Fruit fly (Drosophila melanogaster) whole organism, adult: ENCODE data around the gene cbt.

Experiments used
- CG11617 ChIP-seq: fragments of 200-800 bp; sonication (Bioruptor generic); optimal IDR thresholded peaks from 2 replicates; lab custom pipeline; 2017; ENCODE audit warnings: mild to moderate bottlenecking, missing biosample characterization, missing genetic modification reagents, missing genetic modification characterization
- CG12768 ChIP-seq: fragments of 200-800 bp; sonication (Bioruptor generic); optimal IDR thresholded peaks from 2 replicates; lab custom pipeline; 2017; ENCODE audit warnings: missing biosample characterization, missing genetic modification characterization, mild to moderate bottlenecking, moderate library complexity, missing genetic modification reagents
- CG14711 ChIP-seq: fragments of 200-800 bp; sonication (Bioruptor generic); optimal IDR thresholded peaks from 2 replicates; lab custom pipeline; 2018; ENCODE audit warnings: missing biosample characterization, mild to moderate bottlenecking, missing genetic modification characterization, moderate library complexity
- CG1620 ChIP-seq: fragments of 200-800 bp; sonication (Bioruptor generic); optimal IDR thresholded peaks from 2 replicates; lab custom pipeline; 2016; ENCODE audit warnings: missing biosample characterization, missing genetic modification characterization
- CG33017 ChIP-seq: fragments of 200-800 bp; sonication (Bioruptor generic); optimal IDR thresholded peaks from 2 replicates; lab custom pipeline; 2018; ENCODE audit warnings: missing biosample characterization, mild to moderate bottlenecking, missing genetic modification characterization, moderate library complexity
- CG5204 ChIP-seq: fragments of 200-800 bp; sonication (Bioruptor generic); optimal IDR thresholded peaks from 2 replicates; lab custom pipeline; 2016; ENCODE audit warnings: missing biosample characterization, missing genetic modification characterization
- CG7045 ChIP-seq: fragments of 200-800 bp; sonication (Bioruptor generic); optimal IDR thresholded peaks from 2 replicates; lab custom pipeline; 2017; ENCODE audit warnings: missing biosample characterization, mild to moderate bottlenecking, missing genetic modification characterization
- CG7101 ChIP-seq: fragments of 200-800 bp; sonication (Bioruptor generic); optimal IDR thresholded peaks from 2 replicates; lab custom pipeline; 2018; ENCODE audit warnings: missing biosample characterization, mild to moderate bottlenecking, missing genetic modification characterization, moderate library complexity
- Clk ChIP-seq: fragments of 200-800 bp; sonication (Bioruptor generic); optimal IDR thresholded peaks from 2 replicates; lab custom pipeline; 2017; ENCODE audit warnings: missing biosample characterization, missing genetic modification characterization
- Crg-1 ChIP-seq: fragments of 200-800 bp; sonication (Bioruptor generic); optimal IDR thresholded peaks from 2 replicates; lab custom pipeline; 2016; ENCODE audit warnings: missing biosample characterization, missing genetic modification characterization
- Hr96 ChIP-seq: fragments of 200-800 bp; sonication (Bioruptor generic); optimal IDR thresholded peaks from 2 replicates; lab custom pipeline; 2016; ENCODE audit warnings: missing biosample characterization, missing genetic modification characterization
- Mnt ChIP-seq: fragments of 200-800 bp; sonication (Bioruptor generic); optimal IDR thresholded peaks from 2 replicates; lab custom pipeline; 2016; ENCODE audit warnings: missing biosample characterization, mild to moderate bottlenecking, missing genetic modification characterization
- bab1 ChIP-seq: fragments of 200-800 bp; sonication (Bioruptor generic); optimal IDR thresholded peaks from 3 replicates; lab custom pipeline; 2019; ENCODE audit warnings: missing biosample characterization, mild to moderate bottlenecking, missing genetic modification characterization, moderate library complexity
- cic ChIP-seq: fragments of 200-800 bp; sonication (Bioruptor generic); optimal IDR thresholded peaks from 2 replicates; lab custom pipeline; 2017; ENCODE audit warnings: missing biosample characterization, mild to moderate bottlenecking, missing genetic modification characterization, moderate library complexity
- cnc ChIP-seq, 2 experiments: fragments of >200 bp; optimal IDR thresholded peaks; 2 replicates each; lab custom pipeline; 2017
- kay ChIP-seq: fragments of 200-800 bp; sonication (Bioruptor generic); peaks from one replicate; lab custom pipeline; 2016; ENCODE audit warnings: missing biosample characterization, missing genetic modification characterization, borderline replicate concordance
- ovo ChIP-seq: fragments of 200-800 bp; sonication (Bioruptor generic); optimal IDR thresholded peaks from 2 replicates; lab custom pipeline; 2016; ENCODE audit warnings: missing biosample characterization, missing genetic modification characterization
- pad ChIP-seq: fragments of 200-800 bp; sonication (Bioruptor generic); optimal IDR thresholded peaks from 3 replicates; lab custom pipeline; 2017; ENCODE audit warnings: missing biosample characterization, missing genetic modification characterization, mild to moderate bottlenecking, moderate library complexity, missing genetic modification reagents
- tj ChIP-seq: fragments of 200-800 bp; sonication (Bioruptor generic); optimal IDR thresholded peaks from 3 replicates; lab custom pipeline; 2017; ENCODE audit warnings: missing biosample characterization, mild to moderate bottlenecking, missing genetic modification characterization, moderate library complexity
- toe ChIP-seq: fragments of 200-800 bp; sonication (Bioruptor generic); optimal IDR thresholded peaks from 2 replicates; lab custom pipeline; 2016; ENCODE audit warnings: missing biosample characterization, missing genetic modification characterization

Gene cbt

DNA sequence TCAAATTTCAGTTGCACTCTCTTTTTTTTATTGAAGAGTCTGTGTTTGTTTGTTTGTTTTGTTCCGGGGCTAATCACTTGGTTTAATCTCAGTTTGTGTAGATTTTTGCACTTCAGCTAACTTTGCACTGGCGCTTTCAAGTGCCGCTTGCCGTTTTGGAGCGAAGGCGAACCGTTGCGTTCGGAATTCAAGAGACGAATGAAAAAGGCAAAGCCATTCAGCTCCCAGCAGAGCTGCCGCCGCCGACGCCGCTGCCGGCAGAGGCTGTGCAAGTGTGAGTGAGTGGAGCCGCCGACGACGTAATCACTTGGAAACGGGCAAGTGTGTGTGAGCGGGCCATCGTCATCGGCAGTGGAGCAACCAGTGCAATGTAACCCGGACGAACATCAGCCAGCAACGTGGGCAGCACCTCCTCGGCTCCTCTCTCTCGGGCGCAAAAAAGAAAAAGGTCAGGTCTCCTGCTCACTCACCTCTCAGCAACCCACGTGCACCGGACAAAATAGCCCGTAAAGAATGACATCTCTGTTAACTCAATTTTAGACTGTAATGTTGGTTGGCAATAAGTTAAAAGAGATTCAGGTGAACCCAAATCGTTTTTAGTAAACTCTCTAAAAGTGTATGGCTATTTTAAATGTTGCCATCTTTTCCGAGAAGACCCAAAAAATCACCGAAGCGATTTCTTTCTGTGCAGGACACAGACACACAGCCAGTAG lies at the start of gene cbt:
Gene cbt, minus strand, starts transcription at position 206 of the 713 bp plus-strand sequence.
- TF ChIP-seq kay (peak; percentile 99), ovo (GFP tag; lab: Kevin White, UChicago) (peak; percentile 71), CG7101 (tag; lab: Kevin White, UChicago) (peak; percentile 97), CG14711 (peak; percentile 92), Clk (GFP tag; lab: Kevin White, UChicago) (peak; percentile 92), CG5204 (peak; percentile 96), bab1 (GFP tag; lab: Kevin White, UChicago) (peak; percentile 91), CG11617 (GFP tag; lab: Kevin White, UChicago) (peak; percentile 95), CG12768 (GFP tag; lab: Kevin White, UChicago) (peak; percentile 97), cic (GFP tag; lab: Kevin White, UChicago) (peak; percentile 57), pad (GFP tag; lab: Kevin White, UChicago) (peak; percentile 82), Mnt (GFP tag; lab: Kevin White, UChicago) (peak; percentile 92), CG7045 (GFP tag; lab: Kevin White, UChicago) (peak; percentile 95), CG1620 (GFP tag; lab: Kevin White, UChicago) (peak; percentile 84), CG33017 (tag; lab: Kevin White, UChicago) (peak; percentile 95), toe (GFP tag; lab: Kevin White, UChicago) (peak; percentile 94), cnc (optimal IDR thresholded peaks at IDR 0.05; lab: Kevin White, UChicago) (no peak), Crg-1 (GFP tag; lab: Kevin White, UChicago) (peak; percentile 88), Hr96 (GFP tag; lab: Kevin White, UChicago) (peak; percentile 98), tj (GFP tag; lab: Kevin White, UChicago) (peak; percentile 74)

DNA sequence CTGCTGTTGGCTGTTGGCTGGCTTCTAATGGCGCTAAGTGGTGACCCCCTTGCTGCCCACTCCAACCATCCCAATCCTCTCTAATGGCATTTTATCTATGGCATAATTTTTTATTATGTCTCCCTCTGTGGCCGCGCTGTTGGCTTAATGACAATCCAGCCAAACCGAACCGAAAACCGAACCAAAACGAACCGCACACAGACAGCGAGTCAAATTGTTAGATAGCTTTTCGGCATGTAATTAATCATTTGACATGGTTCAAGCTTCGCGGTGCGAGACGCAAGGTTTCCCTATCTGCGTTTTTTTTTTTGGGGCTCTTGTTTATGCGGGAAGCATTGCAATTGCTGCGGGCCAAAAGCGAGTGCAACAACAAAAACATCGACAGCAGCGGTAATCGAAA lies 48.2 kb upstream of the cbt start:
- TF ChIP-seq Hr96 (GFP tag; lab: Kevin White, UChicago) (no peak), CG12768 (GFP tag; lab: Kevin White, UChicago) (no peak), CG11617 (GFP tag; lab: Kevin White, UChicago) (no peak), cnc (optimal IDR thresholded peaks at IDR 0.05; lab: Kevin White, UChicago) (no peak), tj (GFP tag; lab: Kevin White, UChicago) (no peak), Clk (GFP tag; lab: Kevin White, UChicago) (no peak), pad (GFP tag; lab: Kevin White, UChicago) (no peak), CG5204 (no peak), ovo (GFP tag; lab: Kevin White, UChicago) (no peak), bab1 (GFP tag; lab: Kevin White, UChicago) (no peak), Crg-1 (GFP tag; lab: Kevin White, UChicago) (no peak), kay (no peak), CG14711 (no peak), CG33017 (tag; lab: Kevin White, UChicago) (no peak)

dm6 chr2L:526924-527307 lies 47.4 kb upstream of the cbt start:
- TF ChIP-seq CG1620 (GFP tag; lab: Kevin White, UChicago): no peak
- no peak for TF ChIP-seq Mnt (GFP tag; lab: Kevin White, UChicago)
- TF ChIP-seq toe (GFP tag; lab: Kevin White, UChicago): no peak
- no peak for TF ChIP-seq tj (GFP tag; lab: Kevin White, UChicago)
- no peak for TF ChIP-seq CG7045 (GFP tag; lab: Kevin White, UChicago)
- TF ChIP-seq Hr96 (GFP tag; lab: Kevin White, UChicago): no peak
- TF ChIP-seq Clk (GFP tag; lab: Kevin White, UChicago): no peak
- no peak for TF ChIP-seq CG5204
- no peak for TF ChIP-seq kay
- TF ChIP-seq CG14711: no peak
- TF ChIP-seq CG11617 (GFP tag; lab: Kevin White, UChicago): no peak
- TF ChIP-seq CG12768 (GFP tag; lab: Kevin White, UChicago): no peak
- no peak for TF ChIP-seq Crg-1 (GFP tag; lab: Kevin White, UChicago)
- no peak for TF ChIP-seq pad (GFP tag; lab: Kevin White, UChicago)
- TF ChIP-seq cic (GFP tag; lab: Kevin White, UChicago): no peak
- TF ChIP-seq ovo (GFP tag; lab: Kevin White, UChicago): no peak
- TF ChIP-seq CG33017 (tag; lab: Kevin White, UChicago): no peak

DNA sequence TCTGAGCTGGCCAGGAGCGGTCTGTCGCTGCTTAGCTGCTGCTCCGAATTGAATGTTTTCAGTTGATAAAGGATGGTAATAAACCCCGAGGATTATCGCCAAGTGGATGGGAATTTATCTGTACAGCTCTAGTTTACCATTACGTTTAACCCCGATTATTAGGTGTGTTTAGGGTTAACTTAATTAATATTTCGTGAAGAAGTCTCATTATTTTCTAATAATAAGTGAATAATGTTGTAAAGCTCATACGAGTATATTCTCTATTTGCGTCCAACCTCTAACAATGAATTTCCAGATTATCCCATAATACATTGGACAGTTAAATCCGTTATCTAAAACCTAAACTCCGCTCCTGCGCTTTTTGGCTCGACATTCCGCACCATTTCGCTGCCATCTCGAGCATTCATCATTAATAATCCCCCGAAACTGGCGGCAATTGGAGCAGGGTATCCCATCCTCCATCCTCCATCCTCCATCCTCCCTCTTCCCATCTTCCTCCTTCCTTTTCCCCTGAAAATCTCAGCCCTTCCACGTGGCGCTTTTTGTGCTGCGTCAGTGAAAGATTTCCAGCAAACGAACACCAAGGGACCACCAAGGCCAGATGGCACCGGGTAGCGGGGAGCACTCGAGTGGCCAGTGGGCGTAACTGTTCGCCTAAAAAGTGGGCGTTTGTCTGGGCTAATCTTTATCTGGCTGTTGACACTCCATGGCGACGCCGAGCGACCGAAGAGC lies 46.9 kb upstream of the cbt start:
- peak; percentile 15 for TF ChIP-seq Hr96 (GFP tag; lab: Kevin White, UChicago)
- TF ChIP-seq CG12768 (GFP tag; lab: Kevin White, UChicago): no peak
- TF ChIP-seq bab1 (GFP tag; lab: Kevin White, UChicago): no peak
- no peak for TF ChIP-seq Clk (GFP tag; lab: Kevin White, UChicago)
- TF ChIP-seq tj (GFP tag; lab: Kevin White, UChicago): peak; percentile 79

DNA sequence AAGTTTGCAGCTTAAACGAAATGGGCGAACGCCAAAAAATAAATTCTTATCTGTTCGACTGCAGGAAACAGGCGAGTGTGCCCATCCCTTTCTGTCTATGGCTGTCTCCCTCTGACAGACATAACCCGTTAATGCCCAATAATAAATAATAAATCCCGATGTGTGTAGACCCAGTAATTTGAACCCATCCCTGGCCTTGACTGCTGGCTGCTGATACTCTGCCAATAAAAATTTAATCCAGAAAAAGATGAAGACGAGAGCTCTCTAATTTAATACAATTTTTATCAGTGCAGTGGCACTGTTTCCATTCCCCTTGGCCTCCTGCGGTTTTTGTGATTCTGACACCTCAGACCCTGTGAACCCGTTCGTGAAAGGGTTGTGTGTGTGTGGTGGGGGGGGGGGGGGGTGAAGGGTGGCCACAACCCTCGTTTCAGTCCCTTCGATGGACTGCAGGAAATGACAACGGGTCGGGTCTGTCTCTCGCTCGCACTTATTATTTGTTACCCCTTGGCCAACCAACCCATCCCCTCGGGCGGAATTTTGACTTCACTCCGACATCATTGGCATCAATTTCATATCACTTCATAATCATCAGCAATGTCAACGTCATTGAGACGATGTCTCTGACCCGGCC lies 46.2 kb upstream of the cbt start:
- TF ChIP-seq CG5204 (no peak), CG1620 (GFP tag; lab: Kevin White, UChicago) (no peak), CG11617 (GFP tag; lab: Kevin White, UChicago) (no peak), cic (GFP tag; lab: Kevin White, UChicago) (no peak), CG33017 (tag; lab: Kevin White, UChicago) (no peak), Mnt (GFP tag; lab: Kevin White, UChicago) (no peak), ovo (GFP tag; lab: Kevin White, UChicago) (no peak), Hr96 (GFP tag; lab: Kevin White, UChicago) (no peak), CG14711 (no peak), cnc (optimal IDR thresholded peaks at IDR 0.05; lab: Kevin White, UChicago) (no peak), Crg-1 (GFP tag; lab: Kevin White, UChicago) (no peak), kay (no peak), bab1 (GFP tag; lab: Kevin White, UChicago) (no peak), CG7045 (GFP tag; lab: Kevin White, UChicago) (no peak), pad (GFP tag; lab: Kevin White, UChicago) (no peak), CG7101 (tag; lab: Kevin White, UChicago) (no peak), CG12768 (GFP tag; lab: Kevin White, UChicago) (no peak), Clk (GFP tag; lab: Kevin White, UChicago) (no peak), tj (GFP tag; lab: Kevin White, UChicago) (no peak)
